Worm (Caenorhabditis elegans) whole organism, L3 larva: Measurements from ENCODE around the gene ppt-1.
"Not testable (repeated sequence)": the region's sequence is repeated elsewhere in the genome, so short reads cannot be mapped to it uniquely, and the experiment has no call there.

Experiments
- R02D3.7 ChIP-seq: fragments of 150-350 bp; optimal IDR thresholded peaks from 2 replicates; lab custom pipeline; 2014; ENCODE audit warnings: missing biosample characterization, missing genetic modification characterization
- ZK546.5 ChIP-seq: sonication (generic microtip); optimal IDR thresholded peaks from 2 replicates; lab custom pipeline; 2017; ENCODE audit warnings: missing biosample characterization, missing genetic modification characterization
- ama-1 ChIP-seq: fragments of 150-350 bp; optimal IDR thresholded peaks from 2 replicates; lab custom pipeline; 2018
- ceh-16 ChIP-seq: sonication (generic microtip); optimal IDR thresholded peaks from 2 replicates; lab custom pipeline; 2017; ENCODE audit warnings: missing biosample characterization, missing genetic modification characterization
- ceh-82 ChIP-seq: fragments of 150-350 bp; optimal IDR thresholded peaks from 2 replicates; lab custom pipeline; 2014; ENCODE audit warnings: missing biosample characterization, missing genetic modification characterization
- ceh-9 ChIP-seq: sonication (generic microtip); optimal IDR thresholded peaks from 2 replicates; lab custom pipeline; 2018; ENCODE audit warnings: missing biosample characterization, missing genetic modification characterization
- daf-12 ChIP-seq: fragments of 150-350 bp; optimal IDR thresholded peaks from 2 replicates; lab custom pipeline; 2014; ENCODE audit warnings: missing biosample characterization, missing genetic modification reagents, missing genetic modification characterization
- egl-27 ChIP-seq: sonication (generic microtip); optimal IDR thresholded peaks from 4 replicates; lab custom pipeline; 2017; ENCODE audit warnings: missing biosample characterization, missing genetic modification reagents, missing genetic modification characterization
- egl-5 ChIP-seq: fragments of 150-350 bp; optimal IDR thresholded peaks from 2 replicates; lab custom pipeline; 2017; ENCODE audit warnings: missing biosample characterization, missing genetic modification reagents, missing genetic modification characterization, inconsistent platforms
- elt-1 ChIP-seq: fragments of 150-350 bp; optimal IDR thresholded peaks from 2 replicates; lab custom pipeline; 2014; ENCODE audit warnings: missing biosample characterization, missing genetic modification characterization
- elt-2 ChIP-seq: sonication (generic microtip); optimal IDR thresholded peaks from 2 replicates; lab custom pipeline; 2016; ENCODE audit warnings: missing genetic modification reagents, mild to moderate bottlenecking, missing genetic modification characterization, missing compliant biosample characterization
- eor-1 ChIP-seq, 2 experiments: fragments of 150-350 bp; optimal IDR thresholded peaks; 2 replicates each; lab custom pipeline; 2014 to 2018; ENCODE audit warnings: missing biosample characterization in 2 of 2, missing genetic modification characterization in 2 of 2
- fos-1 ChIP-seq: fragments of 150-350 bp; optimal IDR thresholded peaks from 2 replicates; lab custom pipeline; 2014; ENCODE audit warnings: missing biosample characterization, missing genetic modification characterization
- hmg-11 ChIP-seq: sonication (generic microtip); optimal IDR thresholded peaks from 2 replicates; lab custom pipeline; 2016; ENCODE audit warnings: missing genetic modification characterization, missing compliant biosample characterization
- jun-1 ChIP-seq: fragments of 150-350 bp; optimal IDR thresholded peaks from 2 replicates; lab custom pipeline; 2014; ENCODE audit warnings: missing biosample characterization, missing genetic modification reagents, missing genetic modification characterization
- lin-15B ChIP-seq: fragments of 150-350 bp; optimal IDR thresholded peaks from 2 replicates; lab custom pipeline; 2014; ENCODE audit warnings: missing biosample characterization, missing genetic modification characterization
- lin-39 ChIP-seq: fragments of 150-350 bp; optimal IDR thresholded peaks from 2 replicates; lab custom pipeline; 2018; ENCODE audit warnings: missing biosample characterization, missing genetic modification reagents, missing genetic modification characterization
- mdl-1 ChIP-seq: fragments of 150-350 bp; optimal IDR thresholded peaks from 2 replicates; lab custom pipeline; 2014; ENCODE audit warnings: missing biosample characterization, missing genetic modification characterization
- mml-1 ChIP-seq: fragments of 150-350 bp; sonication (generic microtip); optimal IDR thresholded peaks from 3 replicates; lab custom pipeline; 2014; ENCODE audit warnings: missing biosample characterization, missing genetic modification characterization
- nfya-1 ChIP-seq: sonication (generic microtip); optimal IDR thresholded peaks from 2 replicates; lab custom pipeline; 2017; ENCODE audit warnings: missing genetic modification characterization, mild to moderate bottlenecking, missing compliant biosample characterization, antibody characterized with exemption, moderate library complexity; ENCODE audit not compliant: insufficient read depth
- nhr-11 ChIP-seq: fragments of 150-350 bp; optimal IDR thresholded peaks from 2 replicates; lab custom pipeline; 2014; ENCODE audit warnings: missing biosample characterization, missing genetic modification characterization
- nhr-12 ChIP-seq: fragments of 150-350 bp; optimal IDR thresholded peaks from 2 replicates; lab custom pipeline; 2014; ENCODE audit warnings: missing biosample characterization, missing genetic modification characterization
- nhr-23 ChIP-seq: fragments of 150-350 bp; optimal IDR thresholded peaks from 2 replicates; lab custom pipeline; 2014; ENCODE audit warnings: missing biosample characterization, missing genetic modification reagents, missing genetic modification characterization
- nhr-237 ChIP-seq: fragments of 150-350 bp; optimal IDR thresholded peaks from 2 replicates; lab custom pipeline; 2014; ENCODE audit warnings: missing biosample characterization, missing genetic modification characterization
- nhr-25 ChIP-seq: sonication (generic microtip); optimal IDR thresholded peaks from 2 replicates; lab custom pipeline; 2017; ENCODE audit warnings: missing biosample characterization, missing genetic modification characterization
- nhr-28 ChIP-seq: fragments of 150-350 bp; optimal IDR thresholded peaks from 2 replicates; lab custom pipeline; 2014; ENCODE audit warnings: missing biosample characterization, missing genetic modification characterization
- nhr-43 ChIP-seq: sonication (generic microtip); optimal IDR thresholded peaks from 2 replicates; lab custom pipeline; 2016; ENCODE audit warnings: mild to moderate bottlenecking, missing genetic modification characterization, missing compliant biosample characterization; ENCODE audit not compliant: poor library complexity, severe bottlenecking
- nhr-67 ChIP-seq: fragments of 150-350 bp; optimal IDR thresholded peaks from 2 replicates; lab custom pipeline; 2014; ENCODE audit warnings: missing biosample characterization, missing genetic modification characterization
- nhr-77 ChIP-seq: fragments of 150-350 bp; optimal IDR thresholded peaks from 2 replicates; lab custom pipeline; 2014; ENCODE audit warnings: missing biosample characterization, missing genetic modification characterization
- pha-4 ChIP-seq: fragments of 150-350 bp; optimal IDR thresholded peaks from 2 replicates; lab custom pipeline; 2014; ENCODE audit warnings: missing biosample characterization, missing genetic modification reagents, missing genetic modification characterization
- pqm-1 ChIP-seq: fragments of 150-350 bp; optimal IDR thresholded peaks from 2 replicates; lab custom pipeline; 2017; ENCODE audit warnings: missing biosample characterization, missing genetic modification characterization, inconsistent platforms
- snpc-4 ChIP-seq: fragments of 150-350 bp; optimal IDR thresholded peaks from 2 replicates; lab custom pipeline; 2014; ENCODE audit warnings: missing biosample characterization, missing genetic modification characterization
- tbx-2 ChIP-seq: sonication (generic microtip); optimal IDR thresholded peaks from 2 replicates; lab custom pipeline; 2016; ENCODE audit warnings: mild to moderate bottlenecking, missing genetic modification characterization, missing compliant biosample characterization
- unc-62 ChIP-seq: fragments of 150-350 bp; sonication (generic microtip); optimal IDR thresholded peaks from 4 replicates; lab custom pipeline; 2014; ENCODE audit warnings: missing biosample characterization, missing genetic modification reagents, missing genetic modification characterization
- zag-1 ChIP-seq: fragments of 150-350 bp; optimal IDR thresholded peaks from 2 replicates; lab custom pipeline; 2014; ENCODE audit warnings: missing biosample characterization, missing genetic modification characterization
- ztf-11 ChIP-seq: fragments of 150-350 bp; optimal IDR thresholded peaks from 2 replicates; lab custom pipeline; 2014; ENCODE audit warnings: missing biosample characterization, missing genetic modification characterization
- ztf-4 ChIP-seq: fragments of 150-350 bp; optimal IDR thresholded peaks from 2 replicates; lab custom pipeline; 2014; ENCODE audit warnings: missing biosample characterization, missing genetic modification characterization

ppt-1 gene

DNA sequence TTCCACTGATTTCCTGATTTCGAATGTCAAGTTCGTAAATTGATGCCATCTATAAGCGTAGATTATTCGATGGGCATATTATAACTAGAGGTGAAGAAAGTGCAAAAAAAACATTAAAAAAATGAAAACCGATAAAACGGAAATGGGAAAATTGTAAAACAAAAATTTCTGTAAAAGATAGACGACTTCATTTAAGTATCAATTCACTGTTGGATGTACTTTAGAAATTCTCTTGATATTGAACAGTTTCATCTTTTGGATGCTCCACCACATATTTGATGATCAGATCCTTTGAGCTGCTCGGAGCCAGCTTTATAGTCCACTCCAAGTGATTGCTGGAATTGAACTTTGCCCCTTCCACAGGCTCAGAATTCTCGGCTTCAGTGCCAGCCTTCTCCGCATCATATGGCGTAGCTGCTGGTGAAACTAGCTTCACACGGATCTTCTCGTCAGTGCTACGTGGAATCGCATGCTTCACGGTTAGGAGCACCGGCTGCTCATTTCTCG, 23.5 kb downstream of the ppt-1 start, which contains the start of gene ZK1055.6:
Gene ZK1055.6 (minus strand): TSS at position 51 of the 507 bp plus-strand sequence.
- TF ChIP-seq pqm-1 (tag; lab: Kevin White, UChicago), result no peak
- TF ChIP-seq tbx-2 (tag; lab: Kevin White, UChicago), result no peak
- TF ChIP-seq ama-1, result no peak
- no peak for TF ChIP-seq nhr-11
- TF ChIP-seq elt-1, result no peak
- no peak for TF ChIP-seq egl-5 (tag; lab: Kevin White, UChicago)
- no peak for TF ChIP-seq ZK546.5 (tag; lab: Kevin White, UChicago)
- no peak for TF ChIP-seq lin-15B (tag; lab: Kevin White, UChicago)
- TF ChIP-seq ztf-4 (tag; lab: Kevin White, UChicago), result no peak
- TF ChIP-seq nhr-237 (tag; lab: Kevin White, UChicago), result no peak
- TF ChIP-seq ceh-9, result no peak
- TF ChIP-seq snpc-4 (tag; lab: Kevin White, UChicago), result no peak
- TF ChIP-seq hmg-11, result no peak
- TF ChIP-seq, all 47 proteins: peak for 0

ce11 chrV:6593700-6594244, 32.4 kb downstream of the ppt-1 start, which contains the start of gene hcp-1:
hcp-1 (plus strand) TSS chrV:6594194.
- peak; percentile 21 for TF ChIP-seq nhr-23 (tag; lab: Kevin White, UChicago)
- TF ChIP-seq jun-1 (tag; lab: Kevin White, UChicago), result no peak
- TF ChIP-seq fos-1, result no peak
- TF ChIP-seq mdl-1, result no peak
- no peak for TF ChIP-seq nhr-11
- TF ChIP-seq lin-39 (tag; lab: Kevin White, UChicago), result peak; percentile 20
- no peak for TF ChIP-seq egl-5 (tag; lab: Kevin White, UChicago)
- peak; percentile 53 for TF ChIP-seq nhr-25
- TF ChIP-seq pqm-1 (tag; lab: Kevin White, UChicago), result no peak
- TF ChIP-seq nfya-1 (tag; lab: Kevin White, UChicago), result no peak
- no peak for TF ChIP-seq eor-1 (tag; optimal IDR thresholded peaks at IDR 0.05; lab: Kevin White, UChicago)
- no peak for TF ChIP-seq snpc-4 (tag; lab: Kevin White, UChicago)
- no peak for TF ChIP-seq unc-62
- no peak for TF ChIP-seq nhr-12
- TF ChIP-seq ceh-9, result no peak
- peak; percentile 60 for TF ChIP-seq lin-15B (tag; lab: Kevin White, UChicago)
- no peak for TF ChIP-seq nhr-67 (tag; lab: Kevin White, UChicago)
- TF ChIP-seq nhr-77 (tag; lab: Kevin White, UChicago), result no peak
- TF ChIP-seq ceh-16 (tag; lab: Kevin White, UChicago), result no peak
- TF ChIP-seq nhr-43 (tag; lab: Kevin White, UChicago), result no peak

DNA sequence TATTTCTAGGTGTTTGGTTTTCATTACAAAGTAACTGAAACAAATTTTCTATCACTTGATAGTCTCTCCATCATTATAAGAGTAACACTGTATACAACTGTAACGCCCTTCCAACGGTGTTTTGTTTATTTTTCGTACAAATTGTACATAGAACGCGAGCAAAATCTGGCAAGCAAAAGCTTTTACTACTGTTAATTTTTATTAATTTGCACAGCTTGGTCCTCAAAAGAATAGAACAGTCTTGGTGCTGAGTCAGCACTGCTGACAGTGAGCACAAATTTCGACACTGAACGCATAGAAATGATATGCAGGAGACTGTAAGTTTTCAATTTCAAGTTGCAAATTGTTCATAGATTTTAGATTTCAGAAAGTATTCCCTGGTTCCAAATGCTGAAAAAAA, 35.9 kb downstream of the ppt-1 start, which contains the start of gene ZK1055.2:
Gene ZK1055.2 (plus strand): TSS at position 301 of the 400 bp plus-strand sequence.
- no peak for TF ChIP-seq egl-27 (tag; lab: Kevin White, UChicago)
- no peak for TF ChIP-seq R02D3.7
- no peak for TF ChIP-seq ZK546.5 (tag; lab: Kevin White, UChicago)
- TF ChIP-seq nhr-12, result no peak
- no peak for TF ChIP-seq nhr-77 (tag; lab: Kevin White, UChicago)

DNA sequence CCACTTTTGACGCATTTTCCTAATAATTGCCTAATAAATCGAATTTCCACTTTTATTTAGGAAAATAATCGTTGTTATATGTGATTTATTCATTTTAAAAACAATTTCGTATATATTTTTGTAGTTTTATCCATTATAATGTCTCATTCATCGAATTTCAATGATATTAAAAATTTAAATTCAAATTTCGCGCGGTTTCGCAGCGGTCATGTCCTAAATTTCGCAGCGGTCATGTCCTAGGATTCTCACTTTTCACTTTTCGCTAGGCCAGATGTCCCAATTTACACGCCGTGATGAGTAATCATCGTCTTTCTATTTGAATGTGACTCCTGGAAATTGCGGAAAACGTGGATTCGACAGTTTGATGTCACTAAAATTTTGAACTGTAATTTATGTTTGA, 44.4 kb downstream of the ppt-1 start, which contains the start of gene ZK1055.4:
Gene ZK1055.4 (plus strand): TSS at position 301 of the 400 bp plus-strand sequence.
- not testable (repeated sequence) for TF ChIP-seq nhr-12; tbx-2 (tag; lab: Kevin White, UChicago); ceh-9

ce11 chrV:6579992-6580391, 46.2 kb downstream of the ppt-1 start, which contains the start of gene EGAP9.3:
EGAP9.3 (minus strand) TSS chrV:6580122.
- TF ChIP-seq ceh-9 (no peak), ztf-4 (tag; lab: Kevin White, UChicago) (no peak), pqm-1 (tag; lab: Kevin White, UChicago) (peak; percentile 21), mml-1 (tag; lab: Kevin White, UChicago) (no peak), fos-1 (no peak), elt-2 (peak; percentile 34)

DNA sequence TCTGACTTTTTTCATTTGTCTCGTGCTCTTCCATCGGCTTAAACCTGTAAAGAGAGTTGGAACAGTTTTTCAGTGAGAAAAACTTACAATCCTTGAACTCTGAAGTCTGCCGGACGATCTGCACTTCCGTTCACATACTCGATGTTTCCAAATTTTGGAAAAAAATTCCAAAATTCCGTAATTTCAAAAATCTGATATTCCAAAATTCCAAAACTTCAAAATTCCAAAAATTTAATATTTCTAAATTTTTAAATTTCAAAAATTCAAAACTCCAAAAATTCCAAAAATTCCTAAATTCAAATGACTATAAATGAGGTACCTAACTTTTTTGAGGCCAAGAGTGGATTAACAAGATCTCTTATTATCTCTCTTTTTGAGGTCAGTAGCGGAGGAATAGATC, 49.6 kb downstream of the ppt-1 start, which contains the start of gene EGAP9.4:
Gene EGAP9.4 (plus strand): TSS at position 301 of the 400 bp plus-strand sequence.
- TF ChIP-seq hmg-11 (no peak), daf-12 (no peak), jun-1 (tag; lab: Kevin White, UChicago) (no peak), egl-5 (tag; lab: Kevin White, UChicago) (no peak), nhr-43 (tag; lab: Kevin White, UChicago) (no peak), ztf-4 (tag; lab: Kevin White, UChicago) (no peak), zag-1 (tag; lab: Kevin White, UChicago) (no peak), mml-1 (tag; lab: Kevin White, UChicago) (no peak), pha-4 (tag; lab: Kevin White, UChicago) (no peak), ceh-82 (no peak), nhr-28 (no peak), elt-1 (no peak), pqm-1 (tag; lab: Kevin White, UChicago) (no peak), ztf-11 (no peak), lin-15B (tag; lab: Kevin White, UChicago) (no peak), ceh-9 (no peak), ama-1 (no peak), snpc-4 (tag; lab: Kevin White, UChicago) (no peak), egl-27 (tag; lab: Kevin White, UChicago) (no peak)
- TF ChIP-seq, all 47 proteins: peak for 0
